Worm (Caenorhabditis elegans) whole organism, young adult: ENCODE measurements around the gene gpc-1.

Experiments used
- F57C9.4 ChIP-seq: sonication (generic microtip); optimal IDR thresholded peaks from 2 replicates; lab custom pipeline; 2017; ENCODE audit warnings: mild to moderate bottlenecking, missing genetic modification characterization, missing compliant biosample characterization
- die-1 ChIP-seq: sonication (generic microtip); optimal IDR thresholded peaks from 2 replicates; lab custom pipeline; 2016; ENCODE audit warnings: missing genotype, mild to moderate bottlenecking, missing genetic modification characterization, missing compliant biosample characterization
- ets-4 ChIP-seq: fragments of 200-800 bp; sonication (Bioruptor generic); optimal IDR thresholded peaks from 2 replicates; lab custom pipeline; 2018; ENCODE audit warnings: mild to moderate bottlenecking, missing genetic modification characterization, missing compliant biosample characterization
- him-1 ChIP-seq: sonication (generic microtip); optimal IDR thresholded peaks from 2 replicates; lab custom pipeline; 2016; ENCODE audit warnings: missing genotype, missing genetic modification reagents, missing genetic modification characterization, missing compliant biosample characterization
- lir-1 ChIP-seq: fragments of 200-800 bp; sonication (Bioruptor generic); conservative IDR thresholded peaks from 2 replicates; pipeline ENCODE4 v1.3.6; 2022; ENCODE audit warnings: missing genetic modification reagents, missing genetic modification characterization, missing compliant biosample characterization
- sdz-38 ChIP-seq: sonication (generic microtip); optimal IDR thresholded peaks from 2 replicates; lab custom pipeline; 2016; ENCODE audit warnings: missing genotype, missing genetic modification characterization, missing compliant biosample characterization
- ztf-26 ChIP-seq: sonication (generic microtip); optimal IDR thresholded peaks from 2 replicates; lab custom pipeline; 2017; ENCODE audit warnings: missing genetic modification characterization, missing compliant biosample characterization

DNA sequence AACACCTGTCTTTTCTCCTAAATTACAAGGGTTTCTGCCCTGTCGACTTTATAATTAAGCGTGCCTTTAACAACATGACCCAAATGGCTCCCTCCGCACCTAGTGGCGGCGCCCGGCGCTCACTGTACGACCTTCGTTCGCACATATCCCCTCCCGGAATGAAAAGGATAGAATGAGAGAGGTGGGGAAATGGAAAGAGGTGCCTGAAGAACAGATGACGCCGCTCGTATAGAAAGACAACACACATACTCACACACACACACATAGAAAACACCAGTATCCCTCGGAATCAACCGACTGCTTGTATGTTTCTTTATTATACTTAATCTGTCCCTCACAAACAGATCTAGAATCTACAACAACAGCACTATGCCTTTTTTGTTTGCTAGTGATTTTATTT is 25.1 kb upstream of the gpc-1 start:
- no peak for TF ChIP-seq lir-1
- TF ChIP-seq die-1 (tag; lab: Kevin White, UChicago): no peak
- no peak for TF ChIP-seq ets-4
- no peak for TF ChIP-seq him-1
- TF ChIP-seq sdz-38 (tag; lab: Kevin White, UChicago): no peak
- TF ChIP-seq F57C9.4: no peak
- no peak for TF ChIP-seq ztf-26 (tag; lab: Kevin White, UChicago)
